Worm (Caenorhabditis elegans) whole organism, L1 larva: ENCODE measurements around the gene nhr-137.

Experiments
- C04F5.9 ChIP-seq: sonication (generic microtip); optimal IDR thresholded peaks from 2 replicates; lab custom pipeline; 2016; ENCODE audit warnings: missing genetic modification characterization, missing compliant biosample characterization
- C34B4.2 ChIP-seq: sonication (generic microtip); optimal IDR thresholded peaks from 2 replicates; lab custom pipeline; 2017; ENCODE audit warnings: mild to moderate bottlenecking, missing genetic modification characterization, missing compliant biosample characterization
- Y116A8C.19 ChIP-seq: sonication (generic microtip); optimal IDR thresholded peaks from 2 replicates; lab custom pipeline; 2016; ENCODE audit warnings: missing compliant biosample characterization, missing genetic modification characterization, borderline replicate concordance
- aha-1 ChIP-seq: fragments of 150-350 bp; optimal IDR thresholded peaks from 2 replicates; lab custom pipeline; 2014; ENCODE audit warnings: missing biosample characterization, missing genetic modification characterization
- blmp-1 ChIP-seq: fragments of 150-350 bp; optimal IDR thresholded peaks from 2 replicates; lab custom pipeline; 2014; ENCODE audit warnings: missing biosample characterization, missing genetic modification characterization
- ceh-8 ChIP-seq: fragments of 200-800 bp; sonication (Bioruptor generic); optimal IDR thresholded peaks from 2 replicates; lab custom pipeline; 2018; ENCODE audit warnings: mild to moderate bottlenecking, missing genetic modification characterization, moderate library complexity, missing compliant biosample characterization
- ces-1 ChIP-seq: fragments of 150-350 bp; optimal IDR thresholded peaks from 2 replicates; lab custom pipeline; 2014; ENCODE audit warnings: missing biosample characterization, missing genetic modification reagents, missing genetic modification characterization
- dpl-1 ChIP-seq, 3 experiments: fragments of 150-350 bp in 2 of 3; sonication (generic microtip) in 1 of 3; optimal IDR thresholded peaks; 2 replicates each; lab custom pipeline; 2014 to 2017; ENCODE audit warnings: missing biosample characterization in 3 of 3, missing genetic modification characterization in 3 of 3, missing genetic modification reagents in 3 of 3
- egl-13 ChIP-seq: sonication (generic microtip); optimal IDR thresholded peaks from 2 replicates; lab custom pipeline; 2016; ENCODE audit warnings: missing genotype, missing genetic modification reagents, missing genetic modification characterization, missing compliant biosample characterization
- elt-2 ChIP-seq: sonication (generic microtip); optimal IDR thresholded peaks from 2 replicates; lab custom pipeline; 2016; ENCODE audit warnings: missing genetic modification characterization, mild to moderate bottlenecking, inconsistent platforms, missing compliant biosample characterization, missing genetic modification reagents
- elt-3 ChIP-seq, 6 experiments: fragments of 150-350 bp in 1 of 6; sonication (generic microtip); optimal IDR thresholded peaks; 2 replicates each; lab custom pipeline; 2017 to 2018; ENCODE audit warnings: missing biosample characterization in 6 of 6, missing genetic modification characterization in 6 of 6, inconsistent platforms in 1 of 6
- fkh-10 ChIP-seq: sonication (generic microtip); optimal IDR thresholded peaks from 2 replicates; lab custom pipeline; 2017; ENCODE audit warnings: missing biosample characterization, missing genetic modification reagents, missing genetic modification characterization
- fkh-8 ChIP-seq: sonication (generic microtip); optimal IDR thresholded peaks from 2 replicates; lab custom pipeline; 2016; ENCODE audit warnings: mild to moderate bottlenecking, missing genetic modification characterization, missing compliant biosample characterization
- fos-1 ChIP-seq: fragments of 150-350 bp; optimal IDR thresholded peaks from 2 replicates; lab custom pipeline; 2014; ENCODE audit warnings: missing biosample characterization, missing genetic modification characterization
- hlh-17 ChIP-seq: fragments of 200-800 bp; sonication (Bioruptor generic); optimal IDR thresholded peaks from 2 replicates; lab custom pipeline; 2018; ENCODE audit warnings: missing genetic modification characterization, mild to moderate bottlenecking, missing compliant biosample characterization, moderate library complexity, borderline replicate concordance
- hlh-4 ChIP-seq: sonication (generic microtip); optimal IDR thresholded peaks from 2 replicates; lab custom pipeline; 2016; ENCODE audit warnings: mild to moderate bottlenecking, missing genetic modification characterization, missing compliant biosample characterization
- hpl-2 ChIP-seq: fragments of 150-350 bp; optimal IDR thresholded peaks from 2 replicates; lab custom pipeline; 2014; ENCODE audit warnings: missing biosample characterization, missing genetic modification reagents, missing genetic modification characterization
- lin-13 ChIP-seq: fragments of 150-350 bp; optimal IDR thresholded peaks from 2 replicates; lab custom pipeline; 2014; ENCODE audit warnings: missing biosample characterization, missing genetic modification reagents, missing genetic modification characterization
- lin-15B ChIP-seq: fragments of 150-350 bp; sonication (generic microtip); optimal IDR thresholded peaks from 3 replicates; lab custom pipeline; 2014; ENCODE audit warnings: missing biosample characterization, missing genetic modification characterization
- lin-39 ChIP-seq: fragments of 150-350 bp; optimal IDR thresholded peaks from 2 replicates; lab custom pipeline; 2014; ENCODE audit warnings: missing biosample characterization, missing genetic modification reagents, missing genetic modification characterization
- lir-3 ChIP-seq: sonication (generic microtip); optimal IDR thresholded peaks from 2 replicates; lab custom pipeline; 2016; ENCODE audit warnings: mild to moderate bottlenecking, missing genetic modification characterization, moderate library complexity, missing compliant biosample characterization; ENCODE audit not compliant: poor library complexity
- mab-9 ChIP-seq: fragments of 200-800 bp; sonication (Bioruptor generic); IDR thresholded peaks from 2 replicates; pipeline ENCODE4 v1.3.6; 2022; ENCODE audit warnings: missing genetic modification reagents, missing genetic modification characterization, missing compliant biosample characterization
- mdl-1 ChIP-seq, 2 experiments: fragments of 150-350 bp; optimal IDR thresholded peaks; 2 replicates each; lab custom pipeline; 2014 to 2017; ENCODE audit warnings: missing biosample characterization in 2 of 2, missing genetic modification characterization in 2 of 2, inconsistent platforms in 1 of 2
- mef-2 ChIP-seq: fragments of 150-350 bp; optimal IDR thresholded peaks from 2 replicates; lab custom pipeline; 2014; ENCODE audit warnings: missing biosample characterization, missing genetic modification characterization
- mep-1 ChIP-seq: fragments of 150-350 bp; optimal IDR thresholded peaks from 2 replicates; lab custom pipeline; 2014; ENCODE audit warnings: missing biosample characterization, missing genetic modification characterization
- nhr-11 ChIP-seq: fragments of 150-350 bp; optimal IDR thresholded peaks from 2 replicates; lab custom pipeline; 2014; ENCODE audit warnings: missing biosample characterization, missing genetic modification characterization
- nhr-19 ChIP-seq: fragments of 200-800 bp; sonication (Bioruptor generic); conservative IDR thresholded peaks from 2 replicates; pipeline ENCODE4 v1.3.6; 2022; ENCODE audit warnings: missing genetic modification characterization, missing compliant biosample characterization
- nhr-237 ChIP-seq: fragments of 150-350 bp; optimal IDR thresholded peaks from 2 replicates; lab custom pipeline; 2014; ENCODE audit warnings: missing biosample characterization, missing genetic modification characterization
- nhr-47 ChIP-seq: sonication (generic microtip); optimal IDR thresholded peaks from 2 replicates; lab custom pipeline; 2016; ENCODE audit warnings: mild to moderate bottlenecking, missing genetic modification characterization, moderate library complexity, missing compliant biosample characterization
- nhr-71 ChIP-seq: sonication (generic microtip); optimal IDR thresholded peaks from 2 replicates; lab custom pipeline; 2016; ENCODE audit warnings: mild to moderate bottlenecking, missing genetic modification characterization, moderate library complexity, missing compliant biosample characterization
- nhr-77 ChIP-seq: fragments of 150-350 bp; optimal IDR thresholded peaks from 2 replicates; lab custom pipeline; 2014; ENCODE audit warnings: missing biosample characterization, missing genetic modification characterization
- nhr-85 ChIP-seq: sonication (generic microtip); peaks from one replicate; lab custom pipeline; 2016; ENCODE audit warnings: missing genetic modification characterization, inconsistent platforms, missing compliant biosample characterization
- pag-3 ChIP-seq: sonication (generic microtip); optimal IDR thresholded peaks from 2 replicates; lab custom pipeline; 2017; ENCODE audit warnings: missing genetic modification characterization, mild to moderate bottlenecking, missing compliant biosample characterization, antibody characterized with exemption, borderline replicate concordance; ENCODE audit not compliant: insufficient read depth
- rnt-1 ChIP-seq: sonication (generic microtip); optimal IDR thresholded peaks from 2 replicates; lab custom pipeline; 2016; ENCODE audit warnings: mild to moderate bottlenecking, missing genetic modification characterization, moderate library complexity, missing compliant biosample characterization
- skn-1 ChIP-seq: fragments of 150-350 bp; optimal IDR thresholded peaks from 2 replicates; lab custom pipeline; 2014; ENCODE audit warnings: missing biosample characterization, missing genetic modification characterization
- snpc-4 ChIP-seq: fragments of 150-350 bp; optimal IDR thresholded peaks from 2 replicates; lab custom pipeline; 2014; ENCODE audit warnings: missing biosample characterization, missing genetic modification characterization
- sox-4 ChIP-seq: sonication (generic microtip); optimal IDR thresholded peaks from 2 replicates; lab custom pipeline; 2016; ENCODE audit warnings: missing genetic modification characterization, missing compliant biosample characterization
- swsn-7 ChIP-seq: sonication (generic microtip); optimal IDR thresholded peaks from 2 replicates; lab custom pipeline; 2016; ENCODE audit warnings: missing genetic modification characterization, missing compliant biosample characterization
- tlp-1 ChIP-seq: fragments of 150-350 bp; optimal IDR thresholded peaks from 2 replicates; lab custom pipeline; 2014; ENCODE audit warnings: missing biosample characterization, missing genetic modification characterization
- unc-130 ChIP-seq: fragments of 150-350 bp; optimal IDR thresholded peaks from 2 replicates; lab custom pipeline; 2017; ENCODE audit warnings: missing biosample characterization, missing genetic modification characterization, inconsistent platforms
- unc-30 ChIP-seq: sonication (generic microtip); optimal IDR thresholded peaks from 2 replicates; lab custom pipeline; 2017; ENCODE audit warnings: missing biosample characterization, missing genetic modification characterization
- unc-62 ChIP-seq: fragments of 150-350 bp; optimal IDR thresholded peaks from 2 replicates; lab custom pipeline; 2014; ENCODE audit warnings: missing biosample characterization, missing genetic modification reagents, missing genetic modification characterization
- unc-86 ChIP-seq: sonication (generic microtip); optimal IDR thresholded peaks from 2 replicates; lab custom pipeline; 2016; ENCODE audit warnings: missing genetic modification characterization, missing compliant biosample characterization
- unc-98 ChIP-seq: fragments of 200-800 bp; sonication (Bioruptor generic); IDR thresholded peaks from 2 replicates; pipeline ENCODE4 v1.3.6; 2022; ENCODE audit warnings: missing genetic modification characterization, missing compliant biosample characterization
- vab-15 ChIP-seq: sonication (generic microtip); optimal IDR thresholded peaks from 2 replicates; lab custom pipeline; 2017; ENCODE audit warnings: missing genotype, mild to moderate bottlenecking, missing genetic modification characterization, missing compliant biosample characterization
- xbp-1 ChIP-seq: sonication (generic microtip); optimal IDR thresholded peaks from 2 replicates; lab custom pipeline; 2016; ENCODE audit warnings: missing genetic modification characterization, missing compliant biosample characterization
- zag-1 ChIP-seq: fragments of 150-350 bp; optimal IDR thresholded peaks from 2 replicates; lab custom pipeline; 2014; ENCODE audit warnings: missing biosample characterization, missing genetic modification characterization
- ztf-4 ChIP-seq: fragments of 150-350 bp; optimal IDR thresholded peaks from 2 replicates; lab custom pipeline; 2014; ENCODE audit warnings: missing biosample characterization, missing genetic modification characterization

nhr-137 gene

ce11 chrX:6698267-6698666 is 29.5 kb upstream of the nhr-137 start, which contains the start of the genes F38B6.7 and F38B6.2:
TSS of gene F38B6.7 (minus strand) at chrX:6698367.
TSS of gene F38B6.2 (plus strand) at chrX:6698533.
- TF ChIP-seq nhr-11 (no peak), ces-1 (GFP tag; lab: Kevin White, UChicago) (no peak), hpl-2 (GFP tag; lab: Kevin White, UChicago) (no peak), mep-1 (tag; lab: Kevin White, UChicago) (no peak), skn-1 (tag; lab: Kevin White, UChicago) (no peak), snpc-4 (tag; lab: Kevin White, UChicago) (no peak), lin-39 (tag; lab: Kevin White, UChicago) (no peak), swsn-7 (tag; lab: Kevin White, UChicago) (no peak), dpl-1 (GFP tag; optimal IDR thresholded peaks at IDR 0.05; lab: Kevin White, UChicago) (no peak), egl-13 (tag; lab: Kevin White, UChicago) (no peak), sox-4 (tag; lab: Kevin White, UChicago) (no peak), unc-30 (tag; lab: Kevin White, UChicago) (no peak), unc-98 (GFP tag; lab: Robert Waterston, UW) (no peak), aha-1 (tag; lab: Kevin White, UChicago) (no peak)

ce11 chrX:6693331-6693730 is 24.5 kb upstream of the nhr-137 start, which contains the start of gene F38B6.3:
TSS of gene F38B6.3 (plus strand) at chrX:6693631.
- TF ChIP-seq hlh-17 (no peak), C04F5.9 (tag; lab: Kevin White, UChicago) (no peak), C34B4.2 (tag; lab: Kevin White, UChicago) (no peak), lin-13 (GFP tag; lab: Kevin White, UChicago) (no peak), nhr-19 (no peak), elt-2 (tag; lab: Kevin White, UChicago) (no peak), elt-3 (tag; optimal IDR thresholded peaks at IDR 0.05; lab: Kevin White, UChicago) (no peak), nhr-47 (tag; lab: Kevin White, UChicago) (no peak), mef-2 (tag; lab: Kevin White, UChicago) (no peak), unc-62 (no peak), snpc-4 (tag; lab: Kevin White, UChicago) (no peak), fkh-8 (tag; lab: Kevin White, UChicago) (no peak), rnt-1 (tag; lab: Kevin White, UChicago) (no peak), nhr-237 (tag; lab: Kevin White, UChicago) (no peak), nhr-85 (tag; lab: Kevin White, UChicago) (no peak), nhr-77 (tag; lab: Kevin White, UChicago) (no peak)

- TF ChIP-seq unc-86 (tag; lab: Kevin White, UChicago) (no peak), mab-9 (GFP tag; lab: Robert Waterston, UW) (no peak), fkh-8 (tag; lab: Kevin White, UChicago) (no peak), Y116A8C.19 (tag; lab: Kevin White, UChicago) (no peak), zag-1 (tag; lab: Kevin White, UChicago) (no peak), nhr-237 (tag; lab: Kevin White, UChicago) (no peak), xbp-1 (tag; lab: Kevin White, UChicago) (no peak), hpl-2 (GFP tag; lab: Kevin White, UChicago) (no peak), vab-15 (tag; lab: Kevin White, UChicago) (no peak), tlp-1 (tag; lab: Kevin White, UChicago) (no peak)
- TF ChIP-seq, all 84 proteins: peak for 0
Measured at ce11 chrX:6692896-6693295, 24.1 kb upstream of the nhr-137 start.

ce11 chrX:6691653-6692052 is 22.8 kb upstream of the nhr-137 start:
- TF ChIP-seq blmp-1 (tag; lab: Kevin White, UChicago) (no peak), lin-15B (tag; lab: Kevin White, UChicago) (no peak), hlh-4 (tag; lab: Kevin White, UChicago) (no peak), mdl-1 (tag; optimal IDR thresholded peaks at IDR 0.05; lab: Kevin White, UChicago) (no peak), ceh-8 (GFP tag; lab: Kevin White, UChicago) (no peak), unc-130 (tag; lab: Kevin White, UChicago) (no peak), nhr-71 (tag; lab: Kevin White, UChicago) (no peak), ztf-4 (tag; lab: Kevin White, UChicago) (no peak), mab-9 (GFP tag; lab: Robert Waterston, UW) (no peak), pag-3 (tag; lab: Kevin White, UChicago) (no peak), ces-1 (GFP tag; lab: Kevin White, UChicago) (no peak), lir-3 (tag; lab: Kevin White, UChicago) (no peak), swsn-7 (tag; lab: Kevin White, UChicago) (no peak), fkh-10 (no peak), unc-30 (tag; lab: Kevin White, UChicago) (no peak), fos-1 (tag; lab: Kevin White, UChicago) (no peak), hpl-2 (GFP tag; lab: Kevin White, UChicago) (no peak)
